Worm (Caenorhabditis elegans) whole organism, midembryonic: ENCODE measurements around the gene C24B5.4.

Experiments
- T22C8.4 ChIP-seq: fragments of 200-800 bp; sonication (Bioruptor generic); IDR thresholded peaks from 2 replicates; pipeline ENCODE4 v1.3.6; 2022; ENCODE audit warnings: missing genetic modification characterization, missing compliant biosample characterization
- cog-1 ChIP-seq: sonication (generic microtip); optimal IDR thresholded peaks from 2 replicates; lab custom pipeline; 2016; ENCODE audit warnings: missing genetic modification characterization, missing compliant biosample characterization
- flt-1 ChIP-seq: fragments of 200-800 bp; sonication (Bioruptor generic); IDR thresholded peaks from 2 replicates; pipeline ENCODE4 v1.3.6; 2022; ENCODE audit warnings: missing genetic modification characterization, missing compliant biosample characterization
- klf-2 ChIP-seq: fragments of 200-800 bp; sonication (Bioruptor generic); conservative IDR thresholded peaks from 2 replicates; pipeline ENCODE4 v1.3.6; 2022; ENCODE audit warnings: missing genetic modification reagents, missing genetic modification characterization, missing compliant biosample characterization
- med-1 ChIP-seq: sonication (generic microtip); optimal IDR thresholded peaks from 2 replicates; lab custom pipeline; 2017; ENCODE audit warnings: missing genetic modification characterization, mild to moderate bottlenecking, missing compliant biosample characterization, antibody characterized with exemption, missing genetic modification reagents; ENCODE audit not compliant: insufficient read depth
- ref-1 ChIP-seq: fragments of 200-800 bp; sonication (Bioruptor generic); conservative IDR thresholded peaks from 2 replicates; pipeline ENCODE4 v1.3.6; 2022; ENCODE audit warnings: missing genetic modification reagents, missing genetic modification characterization, missing compliant biosample characterization
- tab-1 ChIP-seq: fragments of 200-800 bp; sonication (Bioruptor generic); IDR thresholded peaks from 2 replicates; pipeline ENCODE4 v1.3.6; 2022; ENCODE audit warnings: missing genetic modification characterization, missing compliant biosample characterization
- ztf-29 ChIP-seq: fragments of 200-800 bp; sonication (Bioruptor generic); IDR thresholded peaks from 2 replicates; pipeline ENCODE4 v1.3.6; 2022; ENCODE audit warnings: missing genetic modification reagents, missing genetic modification characterization, missing compliant biosample characterization

ce11 chrV:9219390-9219733 lies 22.2 kb upstream of the C24B5.4 start:
- TF ChIP-seq flt-1 (GFP tag; lab: Robert Waterston, UW), result no peak
- TF ChIP-seq med-1 (GFP tag; lab: Kevin White, UChicago), result no peak
- TF ChIP-seq ref-1 (GFP tag; lab: Robert Waterston, UW), result no peak
- TF ChIP-seq klf-2 (GFP tag; lab: Robert Waterston, UW), result no peak
- no peak for TF ChIP-seq T22C8.4 (GFP tag; lab: Robert Waterston, UW)
- no peak for TF ChIP-seq cog-1 (tag; lab: Kevin White, UChicago)
- TF ChIP-seq tab-1, result no peak
- no peak for TF ChIP-seq ztf-29
